Fruit fly (Drosophila melanogaster) whole organism, embryonic: ENCODE measurements around the gene AGO2.

Experiments
- Adf1 ChIP-seq: fragments of 200-800 bp; sonication (Bioruptor generic); IDR thresholded peaks from 2 replicates; pipeline ENCODE4 v1.3.6; 2022; ENCODE audit warnings: missing biosample characterization, missing genetic modification characterization
- Bgb ChIP-seq: fragments of 200-800 bp; sonication (Bioruptor generic); IDR thresholded peaks from 2 replicates; pipeline ENCODE4 v1.3.6; 2022; ENCODE audit warnings: missing biosample characterization, missing genetic modification characterization; ENCODE audit not compliant: partially characterized antibody
- Blimp-1 ChIP-seq: fragments of 200-800 bp; sonication (Bioruptor generic); optimal IDR thresholded peaks from 3 replicates; lab custom pipeline; 2018; ENCODE audit warnings: missing biosample characterization, missing genetic modification characterization, mild to moderate bottlenecking, moderate library complexity, missing genetic modification reagents
- CG14710 ChIP-seq: fragments of 200-800 bp; sonication (Bioruptor generic); optimal IDR thresholded peaks from 3 replicates; lab custom pipeline; 2019; ENCODE audit warnings: missing biosample characterization, mild to moderate bottlenecking, missing genetic modification characterization, moderate library complexity
- CG15479 ChIP-seq: fragments of 200-800 bp; sonication (Bioruptor generic); optimal IDR thresholded peaks from 3 replicates; lab custom pipeline; 2019; ENCODE audit warnings: missing biosample characterization, mild to moderate bottlenecking, missing genetic modification characterization, moderate library complexity
- CG15514 ChIP-seq: fragments of 200-800 bp; sonication (Bioruptor generic); optimal IDR thresholded peaks from 3 replicates; lab custom pipeline; 2017; ENCODE audit warnings: missing biosample characterization, missing genetic modification characterization, mild to moderate bottlenecking, moderate library complexity, missing genetic modification reagents
- CG1602 ChIP-seq: fragments of 200-800 bp; sonication (Bioruptor generic); optimal IDR thresholded peaks from 3 replicates; lab custom pipeline; 2016; ENCODE audit warnings: missing biosample characterization, missing genetic modification characterization
- CG16863 ChIP-seq: fragments of 200-800 bp; sonication (Bioruptor generic); optimal IDR thresholded peaks from 3 replicates; lab custom pipeline; 2016; ENCODE audit warnings: missing biosample characterization, missing genetic modification characterization
- CG17186 ChIP-seq: fragments of 200-800 bp; sonication (Bioruptor generic); optimal IDR thresholded peaks from 3 replicates; lab custom pipeline; 2017; ENCODE audit warnings: missing biosample characterization, missing genetic modification reagents, missing genetic modification characterization
- CG17385 ChIP-seq: fragments of 200-800 bp; sonication (Bioruptor generic); optimal IDR thresholded peaks from 3 replicates; lab custom pipeline; 2018; ENCODE audit warnings: missing biosample characterization, mild to moderate bottlenecking, missing genetic modification characterization
- CG1832 ChIP-seq: fragments of 200-800 bp; sonication (Bioruptor generic); optimal IDR thresholded peaks from 2 replicates; lab custom pipeline; 2017; ENCODE audit warnings: missing biosample characterization, mild to moderate bottlenecking, missing genetic modification characterization, inconsistent platforms
- CG2712 ChIP-seq: fragments of 200-800 bp; optimal IDR thresholded peaks from 3 replicates; lab custom pipeline; 2019; ENCODE audit warnings: missing biosample characterization, mild to moderate bottlenecking, missing genetic modification characterization, moderate library complexity
- CG30431 ChIP-seq: fragments of 200-800 bp; sonication (Bioruptor generic); optimal IDR thresholded peaks from 2 replicates; lab custom pipeline; 2017; ENCODE audit warnings: missing biosample characterization, missing genetic modification characterization
- CG3726 ChIP-seq: fragments of 200-800 bp; sonication (Bioruptor generic); IDR thresholded peaks from 3 replicates; pipeline ENCODE4, ENCODE4 v1.3.6; 2022; ENCODE audit warnings: missing biosample characterization, missing genetic modification characterization
- CG3838 ChIP-seq: fragments of 200-800 bp; sonication (Bioruptor generic); optimal IDR thresholded peaks from 3 replicates; lab custom pipeline; 2016; ENCODE audit warnings: missing biosample characterization, missing genetic modification characterization
- CG5953 ChIP-seq: fragments of 200-800 bp; sonication (Bioruptor generic); IDR thresholded peaks from 2 replicates; pipeline ENCODE4 v1.3.6; 2022; ENCODE audit warnings: missing biosample characterization, missing genetic modification characterization
- CG7928 ChIP-seq: fragments of 200-800 bp; sonication (Bioruptor generic); optimal IDR thresholded peaks from 2 replicates; lab custom pipeline; 2017; ENCODE audit warnings: missing biosample characterization, mild to moderate bottlenecking, missing genetic modification characterization
- CG8944 ChIP-seq: fragments of 200-800 bp; sonication (Bioruptor generic); optimal IDR thresholded peaks from 3 replicates; lab custom pipeline; 2016; ENCODE audit warnings: missing biosample characterization, missing genetic modification characterization
- HmgZ ChIP-seq: fragments of 200-800 bp; sonication (Bioruptor generic); optimal IDR thresholded peaks from 2 replicates; lab custom pipeline; 2018; ENCODE audit warnings: missing biosample characterization, mild to moderate bottlenecking, missing genetic modification characterization
- Hr51 ChIP-seq, 2 experiments: fragments of 200-800 bp; sonication (Bioruptor generic); optimal IDR thresholded peaks; 2 replicates in 1 of 2; 3 replicates in 1 of 2; lab custom pipeline; 2016 to 2018; ENCODE audit warnings: missing biosample characterization in 2 of 2, missing genetic modification characterization in 2 of 2, mild to moderate bottlenecking in 1 of 2, moderate library complexity in 1 of 2
- Lim3 ChIP-seq: fragments of 200-800 bp; sonication (Bioruptor generic); IDR thresholded peaks from 2 replicates; pipeline ENCODE4 v1.3.6; 2022; ENCODE audit warnings: missing biosample characterization, missing genetic modification characterization
- Lpt ChIP-seq: fragments of >200 bp; optimal IDR thresholded peaks from 2 replicates; lab custom pipeline; 2018; ENCODE audit warnings: missing biosample characterization, missing genetic modification characterization
- MTF-1 ChIP-seq: fragments of 200-800 bp; sonication (Bioruptor generic); optimal IDR thresholded peaks from 2 replicates; lab custom pipeline; 2018; ENCODE audit warnings: missing biosample characterization, mild to moderate bottlenecking, missing genetic modification characterization, borderline replicate concordance
- Meics ChIP-seq: fragments of 200-800 bp; sonication (Bioruptor generic); optimal IDR thresholded peaks from 2 replicates; lab custom pipeline; 2017; ENCODE audit warnings: missing biosample characterization, mild to moderate bottlenecking, missing genetic modification characterization
- NK7.1 ChIP-seq: fragments of 200-800 bp; sonication (Bioruptor generic); optimal IDR thresholded peaks from 3 replicates; lab custom pipeline; 2016; ENCODE audit warnings: missing biosample characterization, missing genetic modification characterization
- Sox100B ChIP-seq: fragments of 200-800 bp; sonication (Bioruptor generic); optimal IDR thresholded peaks from 3 replicates; lab custom pipeline; 2018; ENCODE audit warnings: missing biosample characterization, mild to moderate bottlenecking, missing genetic modification characterization
- Trl ChIP-seq, 3 experiments: fragments of >200 bp in 2 of 3; fragments of 200-800 bp in 1 of 3; sonication (Bioruptor generic) in 1 of 3; optimal IDR thresholded peaks; 2 replicates in 1 of 3; 3 replicates in 2 of 3; lab custom pipeline; 2016 to 2017; ENCODE audit warnings: missing biosample characterization in 1 of 3, missing genetic modification characterization in 1 of 3
- ac ChIP-seq: fragments of 200-800 bp; sonication (Bioruptor generic); optimal IDR thresholded peaks from 3 replicates; lab custom pipeline; 2017; ENCODE audit warnings: missing biosample characterization, mild to moderate bottlenecking, missing genetic modification characterization
- br ChIP-seq: fragments of >200 bp; optimal IDR thresholded peaks from 2 replicates; lab custom pipeline; 2017
- chif ChIP-seq, 2 experiments: fragments of 200-800 bp; sonication (Bioruptor generic); optimal IDR thresholded peaks; 3 replicates each; lab custom pipeline; 2016; ENCODE audit warnings: missing biosample characterization in 2 of 2, missing genetic modification characterization in 2 of 2
- chinmo ChIP-seq: fragments of 200-800 bp; sonication (Bioruptor generic); IDR thresholded peaks from 4 replicates; pipeline ENCODE4 v1.3.6; 2022; ENCODE audit warnings: missing biosample characterization, missing genetic modification characterization; ENCODE audit not compliant: partially characterized antibody
- corto ChIP-seq: fragments of 200-800 bp; sonication (Bioruptor generic); optimal IDR thresholded peaks from 2 replicates; lab custom pipeline; 2016; ENCODE audit warnings: missing biosample characterization, mild to moderate bottlenecking, missing genetic modification characterization, moderate library complexity
- crp ChIP-seq, 2 experiments: fragments of 200-800 bp; sonication (Bioruptor generic); optimal IDR thresholded peaks; 2 replicates in 1 of 2; 3 replicates in 1 of 2; lab custom pipeline; 2017; ENCODE audit warnings: missing biosample characterization in 2 of 2, missing genetic modification characterization in 2 of 2, mild to moderate bottlenecking in 1 of 2, moderate library complexity in 1 of 2
- ems ChIP-seq: fragments of 200-800 bp; sonication (Bioruptor generic); optimal IDR thresholded peaks from 3 replicates; lab custom pipeline; 2016; ENCODE audit warnings: missing biosample characterization, missing genetic modification characterization
- en ChIP-seq: fragments of 200-800 bp; sonication (Bioruptor generic); optimal IDR thresholded peaks from 2 replicates; lab custom pipeline; 2016; ENCODE audit warnings: missing biosample characterization, missing genetic modification characterization
- fru ChIP-seq: fragments of >200 bp; optimal IDR thresholded peaks from 2 replicates; lab custom pipeline; 2017
- gsb-n ChIP-seq: fragments of 200-800 bp; sonication (Bioruptor generic); optimal IDR thresholded peaks from 3 replicates; lab custom pipeline; 2018; ENCODE audit warnings: missing biosample characterization, mild to moderate bottlenecking, missing genetic modification characterization
- inv ChIP-seq: fragments of 200-800 bp; sonication (Bioruptor generic); IDR thresholded peaks from 2 replicates; pipeline ENCODE4 v1.3.6; 2022; ENCODE audit warnings: missing biosample characterization, missing genetic modification characterization; ENCODE audit not compliant: partially characterized antibody
- jumu ChIP-seq: fragments of 200-800 bp; sonication (Bioruptor generic); optimal IDR thresholded peaks from 3 replicates; lab custom pipeline; 2016; ENCODE audit warnings: missing biosample characterization, missing genetic modification characterization
- lbe ChIP-seq: fragments of 200-800 bp; sonication (Bioruptor generic); optimal IDR thresholded peaks from 2 replicates; lab custom pipeline; 2016; ENCODE audit warnings: missing biosample characterization, mild to moderate bottlenecking, missing genetic modification characterization
- nom ChIP-seq: fragments of 200-800 bp; sonication (Bioruptor generic); optimal IDR thresholded peaks from 2 replicates; lab custom pipeline; 2017; ENCODE audit warnings: missing biosample characterization, missing genetic modification characterization, mild to moderate bottlenecking, moderate library complexity, missing genetic modification reagents
- pita ChIP-seq: fragments of 200-800 bp; sonication (Bioruptor generic); optimal IDR thresholded peaks from 2 replicates; lab custom pipeline; 2017; ENCODE audit warnings: missing biosample characterization, mild to moderate bottlenecking, missing genetic modification characterization
- psq ChIP-seq: fragments of 200-800 bp; sonication (Bioruptor generic); optimal IDR thresholded peaks from 2 replicates; lab custom pipeline; 2017; ENCODE audit warnings: missing biosample characterization, missing genetic modification characterization
- scrt ChIP-seq: fragments of 200-800 bp; sonication (Bioruptor generic); optimal IDR thresholded peaks from 2 replicates; lab custom pipeline; 2018; ENCODE audit warnings: missing biosample characterization, mild to moderate bottlenecking, missing genetic modification characterization, moderate library complexity
- stc ChIP-seq: fragments of 200-800 bp; sonication (Bioruptor generic); IDR thresholded peaks from 2 replicates; pipeline ENCODE4 v1.3.6; 2022; ENCODE audit warnings: missing biosample characterization, missing genetic modification characterization
- tll ChIP-seq, 2 experiments: fragments of 200-800 bp in 1 of 2; fragments of >200 bp in 1 of 2; sonication (Bioruptor generic) in 1 of 2; optimal IDR thresholded peaks; 2 replicates each; lab custom pipeline; 2017 to 2019; ENCODE audit warnings: missing biosample characterization in 2 of 2, missing genetic modification characterization in 2 of 2, mild to moderate bottlenecking in 1 of 2, moderate library complexity in 1 of 2
- twi ChIP-seq: fragments of 200-800 bp; optimal IDR thresholded peaks from 2 replicates; lab custom pipeline; 2019; ENCODE audit warnings: missing biosample characterization, mild to moderate bottlenecking, missing genetic modification characterization, moderate library complexity
- unc-4 ChIP-seq: fragments of 200-800 bp; sonication (Bioruptor generic); IDR thresholded peaks from 2 replicates; pipeline ENCODE4 v1.3.6; 2022; ENCODE audit warnings: missing biosample characterization, missing genetic modification characterization; ENCODE audit not compliant: partially characterized antibody

Gene AGO2

DNA sequence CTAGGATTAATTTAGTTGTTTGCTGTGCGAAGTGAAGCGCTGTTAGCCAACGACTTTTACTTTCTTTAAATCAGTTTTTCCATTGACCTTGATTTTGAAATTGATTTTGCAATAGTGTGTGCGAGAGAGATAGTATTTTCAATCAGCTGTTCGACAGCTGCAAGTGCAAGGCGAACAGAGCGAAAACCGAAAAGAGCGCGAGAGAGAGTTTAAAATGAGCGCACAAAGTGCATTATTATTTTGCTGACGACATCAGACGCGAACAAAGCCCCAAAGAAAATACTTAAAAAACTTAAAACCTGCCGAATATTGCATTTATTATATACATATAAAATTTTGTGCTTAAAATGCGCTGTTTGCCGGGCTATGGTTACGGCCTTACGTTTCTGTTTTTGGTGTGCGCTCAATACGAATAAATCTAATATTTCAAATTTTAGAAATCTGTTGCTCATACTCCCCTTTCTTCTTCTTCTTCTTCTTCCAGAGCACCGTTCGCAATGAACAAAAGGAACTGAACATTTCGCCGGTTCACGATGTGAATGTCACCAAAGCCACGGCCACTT is 42.1 kb upstream of the AGO2 start:
- TF ChIP-seq stc (no peak), tll (GFP tag; optimal IDR thresholded peaks at IDR 0.05; lab: Kevin White, UChicago) (peak in 1 of 2 experiments; percentile 61), CG5953 (GFP tag; lab: Robert Waterston, UW) (no peak), jumu (no peak), CG17385 (GFP tag; lab: Kevin White, UChicago) (peak; percentile 81), CG7928 (GFP tag; lab: Kevin White, UChicago) (no peak), CG15479 (GFP tag; lab: Kevin White, UChicago) (peak; percentile 32), CG30431 (GFP tag; lab: Kevin White, UChicago) (no peak), nom (GFP tag; lab: Kevin White, UChicago) (peak; percentile 64), CG2712 (tag; lab: Kevin White, UChicago) (peak; percentile 13), corto (peak; percentile 50), lbe (peak; percentile 14), crp (GFP tag; optimal IDR thresholded peaks at IDR 0.05; lab: Kevin White, UChicago) (peak in 1 of 2 experiments; percentile 75), Adf1 (GFP tag; lab: Robert Waterston, UW) (no peak), chif (GFP tag; optimal IDR thresholded peaks at IDR 0.05; lab: Kevin White, UChicago) (no peak), CG3726 (no peak), inv (GFP tag; lab: Robert Waterston, UW) (no peak), CG3838 (GFP tag; lab: Kevin White, UChicago) (no peak), br (lab: Kevin White, UChicago) (no peak), Hr51 (GFP tag; optimal IDR thresholded peaks at IDR 0.05; lab: Kevin White, UChicago) (no peak), unc-4 (GFP tag; lab: Robert Waterston, UW) (no peak), psq (GFP tag; lab: Kevin White, UChicago) (no peak), fru (lab: Kevin White, UChicago) (no peak), ac (GFP tag; lab: Kevin White, UChicago) (peak; percentile 58), Blimp-1 (peak; percentile 47), CG14710 (tag; lab: Kevin White, UChicago) (peak; percentile 26), CG15514 (GFP tag; lab: Kevin White, UChicago) (peak; percentile 60), chinmo (0 out of 4 replicates have a peak, but pooled peaks have one; percentile 48), Lpt (GFP tag; lab: Kevin White, UChicago) (no peak), Lim3 (GFP tag; lab: Robert Waterston, UW) (no peak), pita (GFP tag; lab: Kevin White, UChicago) (no peak), Trl (optimal IDR thresholded peaks at IDR 0.05; lab: Kevin White, UChicago) (peak; percentile 10 to 68), Trl (GFP tag; optimal IDR thresholded peaks at IDR 0.05; lab: Kevin White, UChicago) (no peak), CG16863 (GFP tag; lab: Kevin White, UChicago) (no peak), HmgZ (tag; lab: Kevin White, UChicago) (no peak)

DNA sequence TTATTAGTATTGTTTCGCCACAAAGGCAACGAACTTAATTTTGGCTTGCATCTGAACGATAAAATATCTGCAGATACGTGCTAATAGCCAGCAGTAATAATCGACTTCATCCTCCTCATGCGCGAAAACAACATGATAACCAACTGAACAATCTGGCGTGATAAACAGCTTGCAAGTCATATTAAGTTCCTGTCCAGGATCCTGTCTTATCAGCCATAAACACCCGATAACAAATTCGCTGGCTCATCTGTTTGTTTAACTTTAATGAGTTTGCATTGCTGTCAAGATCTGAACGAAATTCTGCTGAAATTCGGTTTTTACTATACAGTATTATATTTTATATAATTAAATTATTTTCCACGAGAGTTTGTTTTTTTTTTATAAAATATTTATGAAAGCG is 40.6 kb upstream of the AGO2 start:
- TF ChIP-seq CG17186 (GFP tag; lab: Kevin White, UChicago) (no peak), twi (tag; lab: Kevin White, UChicago) (no peak), Bgb (GFP tag; lab: Robert Waterston, UW) (no peak), MTF-1 (no peak), ems (no peak), Sox100B (GFP tag; lab: Kevin White, UChicago) (no peak), Meics (GFP tag; lab: Kevin White, UChicago) (no peak), CG1602 (GFP tag; lab: Kevin White, UChicago) (no peak), NK7.1 (GFP tag; lab: Kevin White, UChicago) (no peak), CG1832 (GFP tag; lab: Kevin White, UChicago) (no peak), scrt (GFP tag; lab: Kevin White, UChicago) (no peak), stc (no peak), gsb-n (tag; lab: Kevin White, UChicago) (no peak), CG8944 (GFP tag; lab: Kevin White, UChicago) (no peak), en (GFP tag; lab: Kevin White, UChicago) (no peak)
